Fruit fly (Drosophila melanogaster): ENCODE measurements around the gene Hrs.

The Hrs gene

dm6 chr2L:2732139-2732830 lies 7.5 kb upstream of the Hrs start:
- TF ChIP-seq pan (optimal IDR thresholded peaks at IDR 0.05) (no peak), CG8478 (optimal IDR thresholded peaks at IDR 0.05) (no peak), usp (GFP tag; optimal IDR thresholded peaks at IDR 0.05) (no peak), psq (optimal IDR thresholded peaks at IDR 0.05) (no peak), Dll (optimal IDR thresholded peaks at IDR 0.05) (no peak), EcR (GFP tag; optimal IDR thresholded peaks at IDR 0.05) (no peak)

dm6 chr2L:2734215-2734614 lies 5.6 kb upstream of the Hrs start:
- TF ChIP-seq usp (GFP tag; optimal IDR thresholded peaks at IDR 0.05) (no peak), psq (optimal IDR thresholded peaks at IDR 0.05) (no peak), pan (optimal IDR thresholded peaks at IDR 0.05) (no peak), Dll (optimal IDR thresholded peaks at IDR 0.05) (no peak)

dm6 chr2L:2734946-2735345 lies 4.8 kb upstream of the Hrs start:
- TF ChIP-seq pan (optimal IDR thresholded peaks at IDR 0.05) (no peak), CG8478 (optimal IDR thresholded peaks at IDR 0.05) (no peak), usp (GFP tag; optimal IDR thresholded peaks at IDR 0.05) (no peak), EcR (GFP tag; optimal IDR thresholded peaks at IDR 0.05) (no peak), Dll (optimal IDR thresholded peaks at IDR 0.05) (no peak), psq (optimal IDR thresholded peaks at IDR 0.05) (no peak)

- TF ChIP-seq CG8478 (optimal IDR thresholded peaks at IDR 0.05) (no peak), Dll (optimal IDR thresholded peaks at IDR 0.05) (no peak), pan (optimal IDR thresholded peaks at IDR 0.05) (no peak), psq (optimal IDR thresholded peaks at IDR 0.05) (no peak), usp (GFP tag; optimal IDR thresholded peaks at IDR 0.05) (no peak), EcR (GFP tag; optimal IDR thresholded peaks at IDR 0.05) (no peak)
These were observed 4.2 kb upstream of the Hrs start for dm6 chr2L:2735539-2735938.

dm6 chr2L:2737561-2737960 lies 2.2 kb upstream of the Hrs start:
- TF ChIP-seq CG8478 (optimal IDR thresholded peaks at IDR 0.05) (no peak), Dll (optimal IDR thresholded peaks at IDR 0.05) (no peak)

dm6 chr2L:2744852-2745251 lies 5.1 kb downstream of the Hrs start, which contains the start of the genes CG9961 and Cwc25:
Gene CG9961, minus strand, starts transcription at chr2L:2744934.
Gene Cwc25, plus strand, starts transcription at chr2L:2745098.
- TF ChIP-seq psq (optimal IDR thresholded peaks at IDR 0.05) (no peak), usp (GFP tag; optimal IDR thresholded peaks at IDR 0.05) (no peak), Dll (optimal IDR thresholded peaks at IDR 0.05) (no peak), pan (optimal IDR thresholded peaks at IDR 0.05) (no peak), CG8478 (optimal IDR thresholded peaks at IDR 0.05) (no peak), EcR (GFP tag; optimal IDR thresholded peaks at IDR 0.05) (no peak)

dm6 chr2L:2748480-2749143 lies 8.8 kb downstream of the Hrs start:
- TF ChIP-seq CG8478 (optimal IDR thresholded peaks at IDR 0.05) (no peak), pan (optimal IDR thresholded peaks at IDR 0.05) (no peak), EcR (GFP tag; optimal IDR thresholded peaks at IDR 0.05) (no peak), psq (optimal IDR thresholded peaks at IDR 0.05) (no peak), usp (GFP tag; optimal IDR thresholded peaks at IDR 0.05) (no peak), Dll (optimal IDR thresholded peaks at IDR 0.05) (no peak)

- TF ChIP-seq psq (optimal IDR thresholded peaks at IDR 0.05) (no peak), CG8478 (optimal IDR thresholded peaks at IDR 0.05) (no peak), Dll (optimal IDR thresholded peaks at IDR 0.05) (peak; percentile 15), usp (GFP tag; optimal IDR thresholded peaks at IDR 0.05) (no peak)
These were observed 9.5 kb downstream of the Hrs start for dm6 chr2L:2749144-2749766.

dm6 chr2L:2750337-2751084 lies 10.7 kb downstream of the Hrs start:
- TF ChIP-seq pan (optimal IDR thresholded peaks at IDR 0.05), result no peak
- no peak for TF ChIP-seq EcR (GFP tag; optimal IDR thresholded peaks at IDR 0.05)
- TF ChIP-seq CG8478 (optimal IDR thresholded peaks at IDR 0.05), result no peak
- no peak for TF ChIP-seq psq (optimal IDR thresholded peaks at IDR 0.05)
- no peak for TF ChIP-seq usp (GFP tag; optimal IDR thresholded peaks at IDR 0.05)
- TF ChIP-seq Dll (optimal IDR thresholded peaks at IDR 0.05), result no peak

- no peak for TF ChIP-seq pan (optimal IDR thresholded peaks at IDR 0.05)
- TF ChIP-seq EcR (GFP tag; optimal IDR thresholded peaks at IDR 0.05), result no peak
- TF ChIP-seq usp (GFP tag; optimal IDR thresholded peaks at IDR 0.05), result no peak
- TF ChIP-seq Dll (optimal IDR thresholded peaks at IDR 0.05), result peak; percentile 32
- TF ChIP-seq psq (optimal IDR thresholded peaks at IDR 0.05), result no peak
- TF ChIP-seq CG8478 (optimal IDR thresholded peaks at IDR 0.05), result no peak
These were observed 11.4 kb downstream of the Hrs start for dm6 chr2L:2751085-2751710.

dm6 chr2L:2751904-2752459 lies 12.2 kb downstream of the Hrs start, which contains the start of gene Bacc:
Gene Bacc, plus strand, starts transcription at chr2L:2752445.
- TF ChIP-seq CG8478 (optimal IDR thresholded peaks at IDR 0.05) (no peak), pan (optimal IDR thresholded peaks at IDR 0.05) (no peak), usp (GFP tag; optimal IDR thresholded peaks at IDR 0.05) (no peak), Dll (optimal IDR thresholded peaks at IDR 0.05) (no peak), EcR (GFP tag; optimal IDR thresholded peaks at IDR 0.05) (no peak), psq (optimal IDR thresholded peaks at IDR 0.05) (no peak)

Data from whole organism.